Worm (Caenorhabditis elegans): Measurements from ENCODE around the gene clh-2.

ce11 chrII:11329021-11329479 lies 22.6 kb upstream of the clh-2 start, which contains the start of gene tag-180:
- TF ChIP-seq xnd-1 (tag; optimal IDR thresholded peaks at IDR 0.05) (no peak), F49E8.2 (tag; optimal IDR thresholded peaks at IDR 0.05; ENCODE audit: insufficient read depth) (no peak), zim-3 (tag; optimal IDR thresholded peaks at IDR 0.05) (no peak), snpc-1.1 (tag; optimal IDR thresholded peaks at IDR 0.05; ENCODE audit: insufficient read depth) (no peak), B0019.2 (GFP tag; conservative IDR thresholded peaks at IDR 0.05) (no peak), egl-44 (GFP tag; IDR thresholded peaks at IDR 0.05) (no peak), madf-10 (tag; optimal IDR thresholded peaks at IDR 0.05) (no peak), egl-18 (GFP tag; IDR thresholded peaks at IDR 0.05) (no peak), mcd-1 (GFP tag; IDR thresholded peaks at IDR 0.05) (no peak), nfya-2 (GFP tag; IDR thresholded peaks at IDR 0.05) (no peak), F10E7.11 (tag; optimal IDR thresholded peaks at IDR 0.05) (no peak), pha-4 (tag; optimal IDR thresholded peaks at IDR 0.05) (no peak), nhr-120 (GFP tag; IDR thresholded peaks at IDR 0.05) (no peak), ZK185.1 (tag; optimal IDR thresholded peaks at IDR 0.05; ENCODE audit: poor library complexity, severe bottlenecking) (no peak)
